Worm (Caenorhabditis elegans) whole organism, L2 larva: ENCODE data around the gene C24G6.8.

ENCODE experiments used
- aly-2 ChIP-seq: fragments of 150-350 bp; optimal IDR thresholded peaks from 2 replicates; lab custom pipeline; 2014; ENCODE audit warnings: missing biosample characterization, missing genetic modification characterization
- egl-27 ChIP-seq: sonication (generic microtip); optimal IDR thresholded peaks from 3 replicates; lab custom pipeline; 2017; ENCODE audit warnings: missing biosample characterization, missing genetic modification reagents, missing genetic modification characterization
- unc-55 ChIP-seq: fragments of 150-350 bp; sonication (generic microtip); optimal IDR thresholded peaks from 3 replicates; lab custom pipeline; 2014; ENCODE audit warnings: missing biosample characterization, missing genetic modification reagents, missing genetic modification characterization

ce11 chrV:5558590-5558989 is 22.9 kb upstream of the C24G6.8 start, which contains the start of gene glb-5:
- TF ChIP-seq aly-2 (tag; lab: Kevin White, UChicago), result no peak
- TF ChIP-seq unc-55 (GFP tag; lab: Kevin White, UChicago), result no peak
- TF ChIP-seq egl-27 (tag; lab: Kevin White, UChicago), result no peak
